Worm (Caenorhabditis elegans): ENCODE data around the gene T09E8.4.

The T09E8.4 gene

ce11 chrV:13200609-13201008 lies 16.6 kb upstream of the T09E8.4 start:
- peak; percentile 77 for TF ChIP-seq nhr-25 (tag; optimal IDR thresholded peaks at IDR 0.05)
- no peak for TF ChIP-seq tbx-2 (tag; optimal IDR thresholded peaks at IDR 0.05)
- TF ChIP-seq nhr-23 (tag; optimal IDR thresholded peaks at IDR 0.05), result peak; percentile 38
- peak; percentile 50 for TF ChIP-seq nhr-76 (tag; optimal IDR thresholded peaks at IDR 0.05)
- peak; percentile 12 for TF ChIP-seq nhr-43 (tag; optimal IDR thresholded peaks at IDR 0.05; ENCODE audit: poor library complexity, severe bottlenecking)
- no peak for TF ChIP-seq jun-1 (tag; optimal IDR thresholded peaks at IDR 0.05)

ce11 chrV:13197823-13198222 lies 13.8 kb upstream of the T09E8.4 start, which contains the start of gene F57B1.9:
Gene F57B1.9, minus strand, starts transcription at chrV:13197923.
- TF ChIP-seq unc-39 (tag; optimal IDR thresholded peaks at IDR 0.05), result no peak
- no peak for TF ChIP-seq elt-1 (tag; optimal IDR thresholded peaks at IDR 0.05)
- no peak for TF ChIP-seq unc-62 (GFP tag; optimal IDR thresholded peaks at IDR 0.05)
- no peak for TF ChIP-seq snpc-4 (tag; optimal IDR thresholded peaks at IDR 0.05)
- no peak for TF ChIP-seq aly-2 (tag; optimal IDR thresholded peaks at IDR 0.05)
- no peak for TF ChIP-seq mdl-1 (tag; optimal IDR thresholded peaks at IDR 0.05)
- TF ChIP-seq pha-4 (tag; optimal IDR thresholded peaks at IDR 0.05), result no peak
- TF ChIP-seq ZK546.5 (tag; optimal IDR thresholded peaks at IDR 0.05), result no peak
- TF ChIP-seq eor-1 (tag; optimal IDR thresholded peaks at IDR 0.05), result no peak
- no peak for TF ChIP-seq elt-2 (tag; optimal IDR thresholded peaks at IDR 0.05)
- TF ChIP-seq ceh-28 (tag; optimal IDR thresholded peaks at IDR 0.05), result no peak
- TF ChIP-seq nhr-25 (tag; optimal IDR thresholded peaks at IDR 0.05), result no peak
- no peak for TF ChIP-seq nhr-77 (tag; optimal IDR thresholded peaks at IDR 0.05)
- TF ChIP-seq nhr-237 (tag; optimal IDR thresholded peaks at IDR 0.05), result no peak
- no peak for TF ChIP-seq elt-3 (tag; optimal IDR thresholded peaks at IDR 0.05)
- no peak for TF ChIP-seq ceh-82 (tag; optimal IDR thresholded peaks at IDR 0.05)
- TF ChIP-seq egl-5 (tag; optimal IDR thresholded peaks at IDR 0.05), result no peak
- TF ChIP-seq nhr-12 (tag; optimal IDR thresholded peaks at IDR 0.05), result no peak

ce11 chrV:13195548-13195947 lies 11.5 kb upstream of the T09E8.4 start, which contains the start of gene F57B1.1:
Gene F57B1.1, minus strand, starts transcription at chrV:13195648.
- TF ChIP-seq R02D3.7 (tag; optimal IDR thresholded peaks at IDR 0.05) (no peak), elt-2 (tag; optimal IDR thresholded peaks at IDR 0.05) (no peak)

ce11 chrV:13193488-13194042 lies 9.5 kb upstream of the T09E8.4 start, which contains the start of gene sun-1:
Gene sun-1, minus strand, starts transcription at chrV:13193538.
- TF ChIP-seq nhr-25 (tag; optimal IDR thresholded peaks at IDR 0.05), result no peak
- no peak for TF ChIP-seq nhr-12 (tag; optimal IDR thresholded peaks at IDR 0.05)
- TF ChIP-seq nhr-43 (tag; optimal IDR thresholded peaks at IDR 0.05; ENCODE audit: poor library complexity, severe bottlenecking), result no peak
- TF ChIP-seq unc-39 (tag; optimal IDR thresholded peaks at IDR 0.05), result no peak
- TF ChIP-seq ceh-28 (tag; optimal IDR thresholded peaks at IDR 0.05), result no peak

ce11 chrV:13185384-13185783 lies 1.3 kb upstream of the T09E8.4 start, which contains the start of gene sri-6:
Gene sri-6, plus strand, starts transcription at chrV:13185684.
- TF ChIP-seq ceh-9 (tag; optimal IDR thresholded peaks at IDR 0.05), result no peak
- no peak for TF ChIP-seq snpc-4 (tag; optimal IDR thresholded peaks at IDR 0.05)
- TF ChIP-seq nhr-25 (tag; optimal IDR thresholded peaks at IDR 0.05), result no peak
- no peak for TF ChIP-seq skn-1 (tag; optimal IDR thresholded peaks at IDR 0.05)
- TF ChIP-seq aly-2 (tag; optimal IDR thresholded peaks at IDR 0.05), result no peak
- no peak for TF ChIP-seq pqm-1 (tag; optimal IDR thresholded peaks at IDR 0.05)
- no peak for TF ChIP-seq tbx-2 (tag; optimal IDR thresholded peaks at IDR 0.05)
- no peak for TF ChIP-seq elt-2 (tag; optimal IDR thresholded peaks at IDR 0.05)
- no peak for TF ChIP-seq elt-3 (tag; optimal IDR thresholded peaks at IDR 0.05)
- no peak for TF ChIP-seq ceh-16 (tag; optimal IDR thresholded peaks at IDR 0.05)
- no peak for TF ChIP-seq ztf-4 (tag; optimal IDR thresholded peaks at IDR 0.05)
- TF ChIP-seq ztf-11 (tag; optimal IDR thresholded peaks at IDR 0.05), result no peak
- TF ChIP-seq lin-15B (tag; optimal IDR thresholded peaks at IDR 0.05), result no peak
- TF ChIP-seq nhr-67 (tag; optimal IDR thresholded peaks at IDR 0.05), result no peak

ce11 chrV:13181450-13181849 lies 2.6 kb downstream of the T09E8.4 start:
- TF ChIP-seq nhr-43 (tag; optimal IDR thresholded peaks at IDR 0.05; ENCODE audit: poor library complexity, severe bottlenecking), result no peak
- no peak for TF ChIP-seq ceh-28 (tag; optimal IDR thresholded peaks at IDR 0.05)
- no peak for TF ChIP-seq mdl-1 (tag; optimal IDR thresholded peaks at IDR 0.05)
- TF ChIP-seq aly-2 (tag; optimal IDR thresholded peaks at IDR 0.05), result no peak
- TF ChIP-seq elt-1 (tag; optimal IDR thresholded peaks at IDR 0.05), result no peak
- TF ChIP-seq lin-39 (tag; optimal IDR thresholded peaks at IDR 0.05), result no peak
- no peak for TF ChIP-seq nhr-12 (tag; optimal IDR thresholded peaks at IDR 0.05)
- no peak for TF ChIP-seq ZK546.5 (tag; optimal IDR thresholded peaks at IDR 0.05)
- no peak for TF ChIP-seq skn-1 (tag; optimal IDR thresholded peaks at IDR 0.05)
- TF ChIP-seq nhr-76 (tag; optimal IDR thresholded peaks at IDR 0.05), result no peak
- no peak for TF ChIP-seq elt-3 (tag; optimal IDR thresholded peaks at IDR 0.05)

All from whole organism, L3 larva.